Worm (Caenorhabditis elegans) whole organism, L1 larva: ENCODE results near the gene B0546.3.
A peak's percentile ranks its signal among the peaks of the same experiment; 100 is the strongest.
"Not testable (repeated sequence)": the region's sequence is repeated elsewhere in the genome, so short reads cannot be mapped to it uniquely, and the experiment has no call there.

Source experiments
- C16A3.4 ChIP-seq: fragments of 150-350 bp; optimal IDR thresholded peaks from 2 replicates; lab custom pipeline; 2014; ENCODE audit warnings: missing biosample characterization, missing genetic modification characterization
- F16B12.6 ChIP-seq: fragments of 150-350 bp; optimal IDR thresholded peaks from 2 replicates; lab custom pipeline; 2014; ENCODE audit warnings: missing biosample characterization, missing genetic modification characterization
- aha-1 ChIP-seq: fragments of 150-350 bp; optimal IDR thresholded peaks from 2 replicates; lab custom pipeline; 2014; ENCODE audit warnings: missing biosample characterization, missing genetic modification characterization
- alr-1 ChIP-seq: fragments of 200-800 bp; sonication (Bioruptor generic); optimal IDR thresholded peaks from 2 replicates; lab custom pipeline; 2018; ENCODE audit warnings: borderline replicate concordance, mild to moderate bottlenecking, missing genetic modification characterization, missing compliant biosample characterization
- ama-1 ChIP-seq: fragments of 150-350 bp; optimal IDR thresholded peaks from 2 replicates; lab custom pipeline; 2014
- blmp-1 ChIP-seq: fragments of 150-350 bp; optimal IDR thresholded peaks from 2 replicates; lab custom pipeline; 2014; ENCODE audit warnings: missing biosample characterization, missing genetic modification characterization
- ceh-63 ChIP-seq: fragments of 200-800 bp; sonication (Bioruptor generic); optimal IDR thresholded peaks from 2 replicates; lab custom pipeline; 2018; ENCODE audit warnings: mild to moderate bottlenecking, missing genetic modification characterization, missing compliant biosample characterization
- ceh-82 ChIP-seq, 3 experiments: fragments of 150-350 bp in 1 of 3; sonication (generic microtip) in 2 of 3; optimal IDR thresholded peaks; 2 replicates each; lab custom pipeline; 2014 to 2017; ENCODE audit warnings: missing biosample characterization in 3 of 3, missing genetic modification characterization in 3 of 3
- efl-1 ChIP-seq, 4 experiments: fragments of 150-350 bp; optimal IDR thresholded peaks in 3 of 4; peaks in 1 of 4; 1 replicate in 1 of 4; 2 replicates in 3 of 4; lab custom pipeline; 2014; ENCODE audit warnings: missing biosample characterization in 2 of 4, missing genetic modification characterization in 2 of 4, missing genetic modification reagents in 2 of 4
- egl-27 ChIP-seq, 2 experiments: fragments of 150-350 bp in 1 of 2; sonication (generic microtip); optimal IDR thresholded peaks; 3 replicates each; lab custom pipeline; 2017 to 2018; ENCODE audit warnings: missing biosample characterization in 2 of 2, missing genetic modification characterization in 2 of 2, missing genetic modification reagents in 2 of 2
- elt-2 ChIP-seq: sonication (generic microtip); optimal IDR thresholded peaks from 2 replicates; lab custom pipeline; 2016; ENCODE audit warnings: missing genetic modification characterization, mild to moderate bottlenecking, inconsistent platforms, missing compliant biosample characterization, missing genetic modification reagents
- elt-3 ChIP-seq, 6 experiments: fragments of 150-350 bp in 1 of 6; sonication (generic microtip); optimal IDR thresholded peaks; 2 replicates each; lab custom pipeline; 2017 to 2018; ENCODE audit warnings: missing biosample characterization in 6 of 6, missing genetic modification characterization in 6 of 6, inconsistent platforms in 1 of 6
- fkh-10 ChIP-seq: sonication (generic microtip); optimal IDR thresholded peaks from 2 replicates; lab custom pipeline; 2017; ENCODE audit warnings: missing biosample characterization, missing genetic modification reagents, missing genetic modification characterization
- fkh-4 ChIP-seq: sonication (generic microtip); optimal IDR thresholded peaks from 2 replicates; lab custom pipeline; 2016; ENCODE audit warnings: missing compliant biosample characterization, missing genetic modification characterization, borderline replicate concordance
- fkh-8 ChIP-seq: sonication (generic microtip); optimal IDR thresholded peaks from 2 replicates; lab custom pipeline; 2016; ENCODE audit warnings: mild to moderate bottlenecking, missing genetic modification characterization, missing compliant biosample characterization
- fos-1 ChIP-seq: fragments of 150-350 bp; optimal IDR thresholded peaks from 2 replicates; lab custom pipeline; 2014; ENCODE audit warnings: missing biosample characterization, missing genetic modification characterization
- grh-1 ChIP-seq: fragments of 200-800 bp; sonication (Bioruptor generic); IDR thresholded peaks from 2 replicates; pipeline ENCODE4 v1.3.6; 2022; ENCODE audit warnings: missing genetic modification reagents, missing genetic modification characterization, missing compliant biosample characterization
- lin-15B ChIP-seq: fragments of 150-350 bp; sonication (generic microtip); optimal IDR thresholded peaks from 3 replicates; lab custom pipeline; 2014; ENCODE audit warnings: missing biosample characterization, missing genetic modification characterization
- lin-39 ChIP-seq: fragments of 150-350 bp; optimal IDR thresholded peaks from 2 replicates; lab custom pipeline; 2014; ENCODE audit warnings: missing biosample characterization, missing genetic modification reagents, missing genetic modification characterization
- lir-3 ChIP-seq: sonication (generic microtip); optimal IDR thresholded peaks from 2 replicates; lab custom pipeline; 2016; ENCODE audit warnings: mild to moderate bottlenecking, missing genetic modification characterization, moderate library complexity, missing compliant biosample characterization; ENCODE audit not compliant: poor library complexity
- lsy-2 ChIP-seq, 2 experiments: fragments of 150-350 bp; optimal IDR thresholded peaks; 2 replicates each; lab custom pipeline; 2014; ENCODE audit warnings: missing biosample characterization in 2 of 2, missing genetic modification characterization in 2 of 2
- mdl-1 ChIP-seq, 2 experiments: fragments of 150-350 bp; optimal IDR thresholded peaks; 2 replicates each; lab custom pipeline; 2014 to 2017; ENCODE audit warnings: missing biosample characterization in 2 of 2, missing genetic modification characterization in 2 of 2, inconsistent platforms in 1 of 2
- mef-2 ChIP-seq: fragments of 150-350 bp; optimal IDR thresholded peaks from 2 replicates; lab custom pipeline; 2014; ENCODE audit warnings: missing biosample characterization, missing genetic modification characterization
- nhr-19 ChIP-seq: fragments of 200-800 bp; sonication (Bioruptor generic); conservative IDR thresholded peaks from 2 replicates; pipeline ENCODE4 v1.3.6; 2022; ENCODE audit warnings: missing genetic modification characterization, missing compliant biosample characterization
- nhr-28 ChIP-seq: fragments of 150-350 bp; optimal IDR thresholded peaks from 2 replicates; lab custom pipeline; 2014; ENCODE audit warnings: missing biosample characterization, missing genetic modification characterization
- nhr-47 ChIP-seq: sonication (generic microtip); optimal IDR thresholded peaks from 2 replicates; lab custom pipeline; 2016; ENCODE audit warnings: mild to moderate bottlenecking, missing genetic modification characterization, moderate library complexity, missing compliant biosample characterization
- nhr-76 ChIP-seq: sonication (generic microtip); optimal IDR thresholded peaks from 2 replicates; lab custom pipeline; 2017; ENCODE audit warnings: missing biosample characterization, missing genetic modification characterization
- nhr-84 ChIP-seq: sonication (generic microtip); optimal IDR thresholded peaks from 2 replicates; lab custom pipeline; 2017; ENCODE audit warnings: missing biosample characterization, missing genetic modification characterization
- pag-3 ChIP-seq: sonication (generic microtip); optimal IDR thresholded peaks from 2 replicates; lab custom pipeline; 2017; ENCODE audit warnings: missing genetic modification characterization, mild to moderate bottlenecking, missing compliant biosample characterization, antibody characterized with exemption, borderline replicate concordance; ENCODE audit not compliant: insufficient read depth
- pax-3 ChIP-seq: fragments of 200-800 bp; sonication (Bioruptor generic); optimal IDR thresholded peaks from 2 replicates; lab custom pipeline; 2018; ENCODE audit warnings: mild to moderate bottlenecking, missing genetic modification characterization, moderate library complexity, missing compliant biosample characterization
- rnt-1 ChIP-seq: sonication (generic microtip); optimal IDR thresholded peaks from 2 replicates; lab custom pipeline; 2016; ENCODE audit warnings: mild to moderate bottlenecking, missing genetic modification characterization, moderate library complexity, missing compliant biosample characterization
- snpc-4 ChIP-seq: fragments of 150-350 bp; optimal IDR thresholded peaks from 2 replicates; lab custom pipeline; 2014; ENCODE audit warnings: missing biosample characterization, missing genetic modification characterization
- tbx-2 ChIP-seq: sonication (generic microtip); optimal IDR thresholded peaks from 2 replicates; lab custom pipeline; 2016; ENCODE audit warnings: missing genetic modification characterization, missing compliant biosample characterization
- unc-62 ChIP-seq: fragments of 150-350 bp; optimal IDR thresholded peaks from 2 replicates; lab custom pipeline; 2014; ENCODE audit warnings: missing biosample characterization, missing genetic modification reagents, missing genetic modification characterization
- unc-86 ChIP-seq: sonication (generic microtip); optimal IDR thresholded peaks from 2 replicates; lab custom pipeline; 2016; ENCODE audit warnings: missing genetic modification characterization, missing compliant biosample characterization
- unc-98 ChIP-seq: fragments of 200-800 bp; sonication (Bioruptor generic); IDR thresholded peaks from 2 replicates; pipeline ENCODE4 v1.3.6; 2022; ENCODE audit warnings: missing genetic modification characterization, missing compliant biosample characterization
- xbp-1 ChIP-seq: sonication (generic microtip); optimal IDR thresholded peaks from 2 replicates; lab custom pipeline; 2016; ENCODE audit warnings: missing genetic modification characterization, missing compliant biosample characterization
- zag-1 ChIP-seq: fragments of 150-350 bp; optimal IDR thresholded peaks from 2 replicates; lab custom pipeline; 2014; ENCODE audit warnings: missing biosample characterization, missing genetic modification characterization
- zip-4 ChIP-seq: fragments of 200-800 bp; sonication (Bioruptor generic); optimal IDR thresholded peaks from 2 replicates; lab custom pipeline; 2018; ENCODE audit warnings: mild to moderate bottlenecking, missing genetic modification characterization, moderate library complexity, missing compliant biosample characterization
- ztf-11 ChIP-seq, 2 experiments: sonication (generic microtip); optimal IDR thresholded peaks; 2 replicates each; lab custom pipeline; 2016 to 2017; ENCODE audit warnings: missing genetic modification characterization in 2 of 2, missing biosample characterization in 1 of 2, missing compliant biosample characterization in 1 of 2

Gene B0546.3

ce11 chrIV:3336585-3336984, 46.1 kb downstream of the B0546.3 start, which contains the start of gene F42A6.6 (continued):
- TF ChIP-seq ceh-63 (GFP tag; lab: Kevin White, UChicago) (no peak), lir-3 (tag; lab: Kevin White, UChicago) (no peak), fkh-10 (GFP tag; lab: Kevin White, UChicago) (no peak), aha-1 (no peak), zag-1 (no peak), xbp-1 (no peak), grh-1 (GFP tag; lab: Robert Waterston, UW) (no peak), lsy-2 (tag; optimal IDR thresholded peaks at IDR 0.05; lab: Kevin White, UChicago) (peak in 1 of 2 experiments; percentile 13), ceh-82 (tag; optimal IDR thresholded peaks at IDR 0.05; lab: Kevin White, UChicago) (no peak), pag-3 (tag; lab: Kevin White, UChicago) (no peak), nhr-28 (no peak), zip-4 (GFP tag; lab: Kevin White, UChicago) (no peak), rnt-1 (no peak), elt-3 (tag; optimal IDR thresholded peaks at IDR 0.05; lab: Kevin White, UChicago) (no peak), lin-15B (no peak), efl-1 (optimal IDR thresholded peaks at IDR 0.05; lab: Kevin White, UChicago) (peak; percentile 8 to 35), efl-1 (GFP tag; optimal IDR thresholded peaks at IDR 0.05 in 1 of 2; lab: Kevin White, UChicago) (peak in 1 of 2 experiments; percentile 71), mdl-1 (tag; optimal IDR thresholded peaks at IDR 0.05; lab: Kevin White, UChicago) (no peak), snpc-4 (tag; lab: Kevin White, UChicago) (no peak), fkh-8 (tag; lab: Kevin White, UChicago) (no peak), elt-2 (tag; lab: Kevin White, UChicago) (peak; percentile 6), blmp-1 (tag; lab: Kevin White, UChicago) (no peak), fos-1 (no peak), nhr-19 (GFP tag; lab: Robert Waterston, UW) (0 out of 2 replicates have a peak, but pooled peaks have one; percentile 13), alr-1 (tag; lab: Kevin White, UChicago) (no peak), lin-39 (tag; lab: Kevin White, UChicago) (no peak), nhr-47 (tag; lab: Kevin White, UChicago) (peak; percentile 22), unc-98 (GFP tag; lab: Robert Waterston, UW) (no peak), unc-86 (tag; lab: Kevin White, UChicago) (no peak), C16A3.4 (tag; lab: Kevin White, UChicago) (no peak), ama-1 (lab: Kevin White, UChicago) (peak; percentile 88), nhr-84 (tag; lab: Kevin White, UChicago) (no peak), egl-27 (tag; optimal IDR thresholded peaks at IDR 0.05; lab: Kevin White, UChicago) (no peak), ztf-11 (tag; optimal IDR thresholded peaks at IDR 0.05; lab: Kevin White, UChicago) (no peak), tbx-2 (tag; lab: Kevin White, UChicago) (peak; percentile 5), nhr-76 (tag; lab: Kevin White, UChicago) (no peak), mef-2 (tag; lab: Kevin White, UChicago) (no peak), pax-3 (tag; lab: Kevin White, UChicago) (no peak), fkh-4 (tag; lab: Kevin White, UChicago) (no peak)

ce11 chrIV:3331758-3332157, 50.9 kb downstream of the B0546.3 start, which contains the start of gene F42A6.5:
TSS of gene F42A6.5 (minus strand) at chrIV:3331858.
- not testable (repeated sequence) for TF ChIP-seq nhr-28; F16B12.6 (tag; lab: Kevin White, UChicago); unc-62
- TF ChIP-seq, all 84 proteins: peak for 0; not testable (repeated sequence) for 84
